Worm (Caenorhabditis elegans): ENCODE measurements around the gene F42G4.2.

DNA sequence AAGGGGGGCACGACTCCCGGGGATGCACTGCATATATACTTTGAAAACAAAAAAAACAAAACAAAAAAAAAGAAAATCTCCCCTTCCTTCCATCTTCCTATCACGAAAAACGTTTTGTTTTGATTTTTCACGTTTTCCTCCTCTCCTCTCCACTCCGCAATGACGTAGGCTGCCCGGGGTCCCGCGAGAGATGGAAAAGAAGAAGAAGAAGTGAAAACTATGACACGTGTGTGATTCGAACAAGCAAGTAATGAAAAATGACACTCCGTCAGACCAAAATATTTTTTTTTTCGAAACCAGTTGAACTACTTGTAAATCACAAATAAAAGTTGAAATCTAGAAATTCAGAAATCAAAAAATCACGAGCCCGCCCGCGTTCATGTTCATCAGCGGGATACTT lies 17.5 kb downstream of the F42G4.2 start:
- TF ChIP-seq hmg-4 (GFP tag; optimal IDR thresholded peaks at IDR 0.05) (no peak), aly-1 (tag; optimal IDR thresholded peaks at IDR 0.05) (no peak), ets-7 (tag; optimal IDR thresholded peaks at IDR 0.05) (no peak), flt-1 (GFP tag; IDR thresholded peaks at IDR 0.05) (no peak), ama-1 (optimal IDR thresholded peaks at IDR 0.05) (no peak), sea-1 (GFP tag; conservative IDR thresholded peaks at IDR 0.05) (no peak), hnd-1 (tag; optimal IDR thresholded peaks at IDR 0.05) (no peak), scrt-1 (GFP tag; IDR thresholded peaks at IDR 0.05) (no peak), pes-1 (GFP tag; IDR thresholded peaks at IDR 0.05) (no peak), hmbx-1 (tag; optimal IDR thresholded peaks at IDR 0.05) (no peak), tbx-37 (GFP tag; conservative IDR thresholded peaks at IDR 0.05) (no peak)

All from whole organism, early embryonic.